Worm (Caenorhabditis elegans): Measurements from ENCODE around the gene rabx-5.

Gene rabx-5

DNA sequence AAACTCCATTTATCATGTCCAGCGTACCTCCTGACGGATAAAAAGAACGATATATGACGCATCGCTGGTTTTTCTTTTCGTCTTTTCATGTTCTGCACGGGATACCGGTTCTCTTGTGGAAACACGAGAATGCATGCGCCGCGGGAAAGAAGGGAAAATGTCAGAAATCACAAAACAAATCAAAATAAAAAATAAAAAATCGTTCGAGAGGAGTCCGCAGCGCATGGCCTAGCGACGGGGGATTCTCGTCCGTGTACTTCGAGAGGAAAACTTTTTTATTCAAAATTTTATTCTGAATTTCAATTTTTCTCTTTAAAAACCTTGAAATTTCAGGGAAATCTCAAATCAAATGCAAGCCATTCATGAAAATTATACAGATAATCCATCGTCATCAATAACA is 16.1 kb downstream of the rabx-5 start, which contains the start of the genes lron-10 and hpr-9 (continued):
- TF ChIP-seq nhr-23 (tag; optimal IDR thresholded peaks at IDR 0.05) = peak; percentile 95
- no peak for TF ChIP-seq ZK546.5 (tag; optimal IDR thresholded peaks at IDR 0.05)
- peak; percentile 12 for TF ChIP-seq R02D3.7 (tag; optimal IDR thresholded peaks at IDR 0.05)
- no peak for TF ChIP-seq jun-1 (tag; optimal IDR thresholded peaks at IDR 0.05)
- no peak for TF ChIP-seq ztf-11 (tag; optimal IDR thresholded peaks at IDR 0.05)
- no peak for TF ChIP-seq elt-3 (tag; optimal IDR thresholded peaks at IDR 0.05)
- TF ChIP-seq hmg-11 (tag; optimal IDR thresholded peaks at IDR 0.05) = peak; percentile 39
- no peak for TF ChIP-seq nhr-237 (tag; optimal IDR thresholded peaks at IDR 0.05)
- peak; percentile 25 for TF ChIP-seq unc-62 (GFP tag; optimal IDR thresholded peaks at IDR 0.05)

DNA sequence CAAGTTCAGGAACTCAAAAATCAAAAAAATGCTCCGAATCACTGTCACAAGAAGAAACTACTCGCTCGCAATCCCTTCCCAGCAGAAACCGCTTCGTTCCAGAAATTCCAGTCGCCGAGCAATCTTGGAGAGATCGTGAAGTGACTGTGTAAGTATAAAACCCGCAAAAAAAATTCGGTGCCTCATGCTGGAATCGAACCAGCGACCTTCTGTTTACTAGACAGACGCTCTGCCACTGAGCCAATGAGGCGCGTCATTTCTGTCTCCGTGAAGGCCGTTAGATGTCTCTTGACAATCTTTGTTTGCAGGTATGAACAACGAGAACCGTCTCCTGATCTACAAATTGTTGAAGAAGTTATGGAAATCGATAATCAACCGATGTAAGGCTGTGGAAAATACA is 19.4 kb downstream of the rabx-5 start:
- TF ChIP-seq tbx-2 (tag; optimal IDR thresholded peaks at IDR 0.05) (no peak), nfya-1 (tag; optimal IDR thresholded peaks at IDR 0.05; ENCODE audit: insufficient read depth) (peak; percentile 53), nhr-11 (tag; optimal IDR thresholded peaks at IDR 0.05) (no peak), elt-1 (tag; optimal IDR thresholded peaks at IDR 0.05) (no peak), nhr-28 (tag; optimal IDR thresholded peaks at IDR 0.05) (no peak), hmg-11 (tag; optimal IDR thresholded peaks at IDR 0.05) (peak; percentile 60), ceh-82 (tag; optimal IDR thresholded peaks at IDR 0.05) (no peak), lin-39 (tag; optimal IDR thresholded peaks at IDR 0.05) (peak; percentile 9), nhr-23 (tag; optimal IDR thresholded peaks at IDR 0.05) (peak; percentile 4), lsy-12 (tag; optimal IDR thresholded peaks at IDR 0.05) (peak; percentile 59), elt-2 (tag; optimal IDR thresholded peaks at IDR 0.05) (peak; percentile 6), nhr-43 (tag; optimal IDR thresholded peaks at IDR 0.05; ENCODE audit: poor library complexity, severe bottlenecking) (peak; percentile 26), pha-4 (tag; optimal IDR thresholded peaks at IDR 0.05) (peak; percentile 61), skn-1 (tag; optimal IDR thresholded peaks at IDR 0.05) (no peak), fkh-10 (GFP tag; optimal IDR thresholded peaks at IDR 0.05) (no peak), nhr-12 (tag; optimal IDR thresholded peaks at IDR 0.05) (no peak), nhr-77 (tag; optimal IDR thresholded peaks at IDR 0.05) (no peak), ama-1 (optimal IDR thresholded peaks at IDR 0.05) (no peak), lin-15B (tag; optimal IDR thresholded peaks at IDR 0.05) (no peak), nhr-25 (tag; optimal IDR thresholded peaks at IDR 0.05) (peak; percentile 19), egl-27 (tag; optimal IDR thresholded peaks at IDR 0.05) (no peak), nhr-67 (tag; optimal IDR thresholded peaks at IDR 0.05) (no peak), R02D3.7 (tag; optimal IDR thresholded peaks at IDR 0.05) (no peak), eor-1 (tag; optimal IDR thresholded peaks at IDR 0.05) (no peak)

DNA sequence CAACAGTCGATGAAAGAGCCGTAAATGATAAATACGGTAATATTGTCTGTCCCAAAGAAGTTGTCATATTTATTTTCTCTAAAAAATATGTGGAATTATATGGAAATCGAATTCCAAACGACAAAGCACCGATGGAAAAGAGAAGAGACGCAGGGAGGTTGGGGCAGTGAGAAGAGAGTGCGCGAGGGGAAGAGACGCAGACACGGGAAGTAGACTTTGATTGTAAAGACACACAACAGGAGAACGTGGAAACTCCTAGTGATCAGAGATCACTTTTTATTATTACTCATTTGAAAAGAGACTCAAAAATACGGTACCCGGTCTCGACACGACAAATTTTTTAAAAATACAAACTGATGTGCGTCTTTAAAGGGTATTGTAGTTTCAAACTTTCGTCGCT is 23.2 kb downstream of the rabx-5 start:
- TF ChIP-seq hmg-11 (tag; optimal IDR thresholded peaks at IDR 0.05) (peak; percentile 76), ceh-82 (tag; optimal IDR thresholded peaks at IDR 0.05) (no peak), tbx-2 (tag; optimal IDR thresholded peaks at IDR 0.05) (no peak), ZK546.5 (tag; optimal IDR thresholded peaks at IDR 0.05) (no peak), nhr-76 (tag; optimal IDR thresholded peaks at IDR 0.05) (no peak), unc-39 (tag; optimal IDR thresholded peaks at IDR 0.05) (no peak), nhr-12 (tag; optimal IDR thresholded peaks at IDR 0.05) (no peak), nhr-77 (tag; optimal IDR thresholded peaks at IDR 0.05) (no peak), nhr-28 (tag; optimal IDR thresholded peaks at IDR 0.05) (no peak), nhr-67 (tag; optimal IDR thresholded peaks at IDR 0.05) (no peak), ceh-28 (tag; optimal IDR thresholded peaks at IDR 0.05) (no peak), mdl-1 (tag; optimal IDR thresholded peaks at IDR 0.05) (peak; percentile 30), ceh-16 (tag; optimal IDR thresholded peaks at IDR 0.05) (no peak), daf-12 (tag; optimal IDR thresholded peaks at IDR 0.05) (no peak), elt-3 (tag; optimal IDR thresholded peaks at IDR 0.05) (no peak), ceh-9 (tag; optimal IDR thresholded peaks at IDR 0.05) (no peak), pqm-1 (tag; optimal IDR thresholded peaks at IDR 0.05) (peak; percentile 39), fkh-10 (GFP tag; optimal IDR thresholded peaks at IDR 0.05) (no peak), ztf-11 (tag; optimal IDR thresholded peaks at IDR 0.05) (no peak), fkh-2 (tag; optimal IDR thresholded peaks at IDR 0.05) (no peak), lin-15B (tag; optimal IDR thresholded peaks at IDR 0.05) (no peak), egl-5 (tag; optimal IDR thresholded peaks at IDR 0.05) (no peak), nhr-25 (tag; optimal IDR thresholded peaks at IDR 0.05) (no peak), nhr-11 (tag; optimal IDR thresholded peaks at IDR 0.05) (no peak), egl-27 (tag; optimal IDR thresholded peaks at IDR 0.05) (no peak), sea-2 (GFP tag; optimal IDR thresholded peaks at IDR 0.05) (no peak), ama-1 (optimal IDR thresholded peaks at IDR 0.05) (no peak), aly-2 (tag; optimal IDR thresholded peaks at IDR 0.05) (no peak), elt-2 (tag; optimal IDR thresholded peaks at IDR 0.05) (peak; percentile 52), lsy-12 (tag; optimal IDR thresholded peaks at IDR 0.05) (no peak), nhr-23 (tag; optimal IDR thresholded peaks at IDR 0.05) (peak; percentile 16), jun-1 (tag; optimal IDR thresholded peaks at IDR 0.05) (no peak), mml-1 (tag; optimal IDR thresholded peaks at IDR 0.05) (no peak), snpc-4 (tag; optimal IDR thresholded peaks at IDR 0.05) (no peak), R02D3.7 (tag; optimal IDR thresholded peaks at IDR 0.05) (no peak), fos-1 (tag; optimal IDR thresholded peaks at IDR 0.05) (no peak), ztf-4 (tag; optimal IDR thresholded peaks at IDR 0.05) (no peak), nhr-43 (tag; optimal IDR thresholded peaks at IDR 0.05; ENCODE audit: poor library complexity, severe bottlenecking) (peak; percentile 22), elt-1 (tag; optimal IDR thresholded peaks at IDR 0.05) (no peak), pha-4 (tag; optimal IDR thresholded peaks at IDR 0.05) (peak; percentile 71), nhr-237 (tag; optimal IDR thresholded peaks at IDR 0.05) (no peak), lin-39 (tag; optimal IDR thresholded peaks at IDR 0.05) (no peak), nfya-1 (tag; optimal IDR thresholded peaks at IDR 0.05; ENCODE audit: insufficient read depth) (peak; percentile 60), eor-1 (tag; optimal IDR thresholded peaks at IDR 0.05) (no peak)

All from whole organism, L3 larva.